Fruit fly (Drosophila melanogaster): ENCODE results near the gene CG32110.

CG32110 gene

dm6 chr3L:12831290-12831952, 22.9 kb downstream of the CG32110 start (continued):
- TF ChIP-seq sob (GFP tag; IDR thresholded peaks at IDR 0.05) (peak; percentile 34; the same call in 1 of the 2 replicates), nerfin-2 (GFP tag; IDR thresholded peaks at IDR 0.05; ENCODE audit: partially characterized antibody) (no peak), nau (GFP tag; optimal IDR thresholded peaks at IDR 0.05) (peak; percentile 44), Kr (GFP tag; optimal IDR thresholded peaks at IDR 0.05) (no peak), gcm (GFP tag; optimal IDR thresholded peaks at IDR 0.05) (peak; percentile 20), unpg (GFP tag; optimal IDR thresholded peaks at IDR 0.05) (peak; percentile 68), Chrac-16 (GFP tag; optimal IDR thresholded peaks at IDR 0.05) (peak; percentile 30), CG30431 (GFP tag; optimal IDR thresholded peaks at IDR 0.05) (no peak), pan (optimal IDR thresholded peaks at IDR 0.05) (no peak), pan (GFP tag; optimal IDR thresholded peaks at IDR 0.05 in 1 of 2, IDR thresholded peaks at IDR 0.05 in 1 of 2) (peak in 1 of 2 experiments; percentile 69), Atf-2 (GFP tag; optimal IDR thresholded peaks at IDR 0.05) (peak; percentile 35), Aef1 (GFP tag; IDR thresholded peaks at IDR 0.05) (no peak), YL-1 (GFP tag; optimal IDR thresholded peaks at IDR 0.05) (no peak), Nf-YB (GFP tag; optimal IDR thresholded peaks at IDR 0.05) (no peak), CG16813 (GFP tag; IDR thresholded peaks at IDR 0.05; ENCODE audit: partially characterized antibody) (no peak), CG17568 (GFP tag; optimal IDR thresholded peaks at IDR 0.05) (no peak), Fer1 (GFP tag; optimal IDR thresholded peaks at IDR 0.05) (peak; percentile 29), CG8944 (GFP tag; optimal IDR thresholded peaks at IDR 0.05) (peak; percentile 31), grau (tag; optimal IDR thresholded peaks at IDR 0.05) (peak; percentile 75), D19A (tag; optimal IDR thresholded peaks at IDR 0.05) (peak; percentile 71), en (GFP tag; optimal IDR thresholded peaks at IDR 0.05) (peak; percentile 50), twi (tag; optimal IDR thresholded peaks at IDR 0.05) (no peak), CG32772 (GFP tag; IDR thresholded peaks at IDR 0.05) (0 out of 2 replicates have a peak, but pooled peaks have one; percentile 35), CG15011 (GFP tag; optimal IDR thresholded peaks at IDR 0.05) (peak; percentile 30), esg (GFP tag; conservative IDR thresholded peaks at IDR 0.05) (peak; percentile 27; the same call in 1 of the 2 replicates), CG11504 (tag; optimal IDR thresholded peaks at IDR 0.05) (peak; percentile 53), CG13296 (GFP tag; optimal IDR thresholded peaks at IDR 0.05) (no peak), Dip3 (GFP tag; optimal IDR thresholded peaks at IDR 0.05) (peak; percentile 56), CG18262 (tag; optimal IDR thresholded peaks at IDR 0.05) (peak; percentile 43), CG18764 (GFP tag; optimal IDR thresholded peaks at IDR 0.05) (no peak), CoRest (tag; optimal IDR thresholded peaks at IDR 0.05) (peak; percentile 58), CG34422 (GFP tag; IDR thresholded peaks at IDR 0.05) (0 out of 3 replicates have a peak, but pooled peaks have one; percentile 21), ci (GFP tag; IDR thresholded peaks at IDR 0.05) (peak; percentile 63; the same call in 1 of the 3 replicates), ranshi (GFP tag; IDR thresholded peaks at IDR 0.05) (peak; percentile 56; the same call in 1 of the 2 replicates), kni (GFP tag; optimal IDR thresholded peaks at IDR 0.05) (no peak), wdn (GFP tag; IDR thresholded peaks at IDR 0.05) (0 out of 2 replicates have a peak, but pooled peaks have one; percentile 25), CG10267 (tag; optimal IDR thresholded peaks at IDR 0.05) (peak; percentile 23), dmrt99B (tag; optimal IDR thresholded peaks at IDR 0.05) (peak; percentile 68), BtbVII (GFP tag; optimal IDR thresholded peaks at IDR 0.05) (peak; percentile 40), Six4 (GFP tag; optimal IDR thresholded peaks at IDR 0.05) (peak; percentile 19), CTCF (GFP tag; optimal IDR thresholded peaks at IDR 0.05) (no peak), Rfx (GFP tag; IDR thresholded peaks at IDR 0.05) (peak; percentile 66), Ssrp (tag; optimal IDR thresholded peaks at IDR 0.05) (peak; percentile 43), sens (GFP tag) (peak; percentile 81), tll (GFP tag; optimal IDR thresholded peaks at IDR 0.05) (no peak), CG6654 (GFP tag; optimal IDR thresholded peaks at IDR 0.05) (peak; percentile 34), CG10147 (GFP tag; optimal IDR thresholded peaks at IDR 0.05) (peak; percentile 25), Deaf1 (tag; optimal IDR thresholded peaks at IDR 0.05) (no peak), lilli (GFP tag; optimal IDR thresholded peaks at IDR 0.05) (peak; percentile 71), jigr1 (GFP tag; IDR thresholded peaks at IDR 0.05) (no peak)

Measured in whole organism, embryonic.